Worm (Caenorhabditis elegans) whole organism, L2 larva: ENCODE measurements around the gene srbc-56.

Source experiments
- C34F6.9 ChIP-seq: fragments of 150-350 bp; optimal IDR thresholded peaks from 2 replicates; lab custom pipeline; 2014; ENCODE audit warnings: missing biosample characterization, missing genetic modification characterization
- F13H6.1 ChIP-seq: sonication (generic microtip); optimal IDR thresholded peaks from 2 replicates; lab custom pipeline; 2016; ENCODE audit warnings: missing genetic modification characterization, missing compliant biosample characterization
- ZK546.5 ChIP-seq: sonication (generic microtip); optimal IDR thresholded peaks from 2 replicates; lab custom pipeline; 2017; ENCODE audit warnings: missing biosample characterization, missing genetic modification characterization
- alr-1 ChIP-seq: fragments of 150-350 bp; optimal IDR thresholded peaks from 2 replicates; lab custom pipeline; 2014; ENCODE audit warnings: missing biosample characterization, missing genetic modification characterization
- aly-2 ChIP-seq: fragments of 150-350 bp; optimal IDR thresholded peaks from 2 replicates; lab custom pipeline; 2014; ENCODE audit warnings: missing biosample characterization, missing genetic modification characterization
- ama-1 ChIP-seq: fragments of 150-350 bp; optimal IDR thresholded peaks from 2 replicates; lab custom pipeline; 2018; ENCODE audit warnings: inconsistent platforms
- blmp-1 ChIP-seq: sonication (generic microtip); optimal IDR thresholded peaks from 2 replicates; lab custom pipeline; 2017; ENCODE audit warnings: missing genetic modification characterization, mild to moderate bottlenecking, missing compliant biosample characterization, antibody characterized with exemption, moderate library complexity; ENCODE audit not compliant: insufficient read depth
- ceh-82 ChIP-seq: fragments of 150-350 bp; optimal IDR thresholded peaks from 2 replicates; lab custom pipeline; 2014; ENCODE audit warnings: missing biosample characterization, missing genetic modification characterization
- crh-2 ChIP-seq: sonication (generic microtip); optimal IDR thresholded peaks from 2 replicates; lab custom pipeline; 2017; ENCODE audit warnings: missing biosample characterization, missing genetic modification characterization
- dmd-4 ChIP-seq: sonication (generic microtip); optimal IDR thresholded peaks from 2 replicates; lab custom pipeline; 2017; ENCODE audit warnings: missing biosample characterization, missing genetic modification characterization
- egl-27 ChIP-seq: sonication (generic microtip); optimal IDR thresholded peaks from 3 replicates; lab custom pipeline; 2017; ENCODE audit warnings: missing biosample characterization, missing genetic modification reagents, missing genetic modification characterization
- elt-1 ChIP-seq: fragments of 150-350 bp; optimal IDR thresholded peaks from 2 replicates; lab custom pipeline; 2014; ENCODE audit warnings: missing biosample characterization, missing genetic modification characterization
- elt-3 ChIP-seq: sonication (generic microtip); optimal IDR thresholded peaks from 2 replicates; lab custom pipeline; 2017; ENCODE audit warnings: missing biosample characterization, missing genetic modification characterization
- fos-1 ChIP-seq: fragments of 150-350 bp; optimal IDR thresholded peaks from 2 replicates; lab custom pipeline; 2014; ENCODE audit warnings: missing biosample characterization, missing genetic modification characterization
- lin-11 ChIP-seq: fragments of 150-350 bp; sonication (generic microtip); optimal IDR thresholded peaks from 2 replicates; lab custom pipeline; 2014; ENCODE audit warnings: missing biosample characterization, missing genetic modification characterization, inconsistent platforms, mixed read lengths
- lin-13 ChIP-seq: fragments of 150-350 bp; optimal IDR thresholded peaks from 2 replicates; lab custom pipeline; 2014; ENCODE audit warnings: missing biosample characterization, missing genetic modification reagents, missing genetic modification characterization
- lin-39 ChIP-seq: fragments of 150-350 bp; optimal IDR thresholded peaks from 2 replicates; lab custom pipeline; 2014; ENCODE audit warnings: missing biosample characterization, missing genetic modification reagents, missing genetic modification characterization
- mab-5 ChIP-seq: fragments of 150-350 bp; optimal IDR thresholded peaks from 2 replicates; lab custom pipeline; 2014; ENCODE audit warnings: missing biosample characterization, missing genetic modification characterization
- mdl-1 ChIP-seq, 2 experiments: fragments of 150-350 bp in 1 of 2; sonication (generic microtip) in 1 of 2; optimal IDR thresholded peaks; 2 replicates each; lab custom pipeline; 2017; ENCODE audit warnings: missing biosample characterization in 2 of 2, missing genetic modification characterization in 2 of 2
- nhr-11 ChIP-seq: fragments of 150-350 bp; optimal IDR thresholded peaks from 2 replicates; lab custom pipeline; 2014; ENCODE audit warnings: missing biosample characterization, missing genetic modification characterization
- nhr-12 ChIP-seq: fragments of 150-350 bp; optimal IDR thresholded peaks from 2 replicates; lab custom pipeline; 2014; ENCODE audit warnings: missing biosample characterization, missing genetic modification characterization
- nhr-23 ChIP-seq: fragments of 150-350 bp; optimal IDR thresholded peaks from 2 replicates; lab custom pipeline; 2014; ENCODE audit warnings: missing biosample characterization, missing genetic modification reagents, missing genetic modification characterization
- nhr-237 ChIP-seq: fragments of 150-350 bp; optimal IDR thresholded peaks from 2 replicates; lab custom pipeline; 2014; ENCODE audit warnings: missing biosample characterization, missing genetic modification characterization
- nhr-6 ChIP-seq: fragments of 150-350 bp; optimal IDR thresholded peaks from 2 replicates; lab custom pipeline; 2014; ENCODE audit warnings: missing biosample characterization, missing genetic modification characterization
- nhr-77 ChIP-seq: fragments of 150-350 bp; optimal IDR thresholded peaks from 2 replicates; lab custom pipeline; 2014; ENCODE audit warnings: missing biosample characterization, missing genetic modification characterization
- sem-4 ChIP-seq: fragments of 150-350 bp; optimal IDR thresholded peaks from 2 replicates; lab custom pipeline; 2014; ENCODE audit warnings: missing biosample characterization, missing genetic modification reagents, missing genetic modification characterization
- sma-3 ChIP-seq: sonication (generic microtip); optimal IDR thresholded peaks from 2 replicates; lab custom pipeline; 2016; ENCODE audit warnings: missing genetic modification reagents, missing genetic modification characterization, missing compliant biosample characterization
- snpc-4 ChIP-seq: fragments of 150-350 bp; optimal IDR thresholded peaks from 2 replicates; lab custom pipeline; 2014; ENCODE audit warnings: missing biosample characterization, missing genetic modification characterization
- unc-55 ChIP-seq: fragments of 150-350 bp; sonication (generic microtip); optimal IDR thresholded peaks from 3 replicates; lab custom pipeline; 2014; ENCODE audit warnings: missing biosample characterization, missing genetic modification reagents, missing genetic modification characterization
- unc-62 ChIP-seq: fragments of 150-350 bp; optimal IDR thresholded peaks from 2 replicates; lab custom pipeline; 2014; ENCODE audit warnings: missing biosample characterization, missing genetic modification reagents, missing genetic modification characterization
- ztf-11 ChIP-seq: sonication (generic microtip); optimal IDR thresholded peaks from 2 replicates; lab custom pipeline; 2017; ENCODE audit warnings: missing biosample characterization, missing genetic modification characterization
- ztf-4 ChIP-seq: fragments of 150-350 bp; optimal IDR thresholded peaks from 2 replicates; lab custom pipeline; 2014; ENCODE audit warnings: missing biosample characterization, missing genetic modification characterization

The srbc-56 gene

DNA sequence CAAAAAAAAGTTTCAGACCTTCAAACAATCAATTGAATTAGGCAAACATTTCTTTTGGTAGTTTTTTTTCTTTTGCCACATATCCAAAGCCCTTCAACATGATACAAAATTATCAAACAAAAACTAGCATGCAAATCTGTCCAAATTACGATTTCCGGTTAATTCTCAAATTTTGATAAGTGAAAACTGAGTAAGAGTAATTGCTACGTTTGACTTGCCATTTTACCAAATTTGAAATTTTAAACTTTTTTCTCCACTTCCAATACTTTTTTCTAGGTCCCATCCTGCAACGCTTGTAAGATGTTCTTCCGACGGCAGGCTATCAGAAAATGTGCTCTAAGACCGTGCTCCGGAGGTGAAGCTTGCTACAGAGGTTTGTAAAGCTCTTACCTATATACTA, 35.4 kb downstream of the srbc-56 start, which contains the start of gene nhr-223:
nhr-223 (plus strand) TSS at position 301 of the 400 bp plus-strand sequence.
- TF ChIP-seq ztf-4 (tag; lab: Kevin White, UChicago) (no peak), ceh-82 (tag; lab: Kevin White, UChicago) (no peak), nhr-23 (tag; lab: Kevin White, UChicago) (no peak), nhr-12 (tag; lab: Kevin White, UChicago) (no peak), aly-2 (tag; lab: Kevin White, UChicago) (no peak), elt-3 (tag; lab: Kevin White, UChicago) (no peak), sma-3 (GFP tag; lab: Kevin White, UChicago) (no peak), mab-5 (tag; lab: Kevin White, UChicago) (no peak), lin-39 (tag; lab: Kevin White, UChicago) (no peak), ama-1 (lab: Kevin White, UChicago) (no peak), C34F6.9 (tag; lab: Kevin White, UChicago) (no peak), nhr-11 (tag; lab: Kevin White, UChicago) (no peak), sem-4 (tag; lab: Kevin White, UChicago) (no peak), lin-11 (no peak), unc-55 (GFP tag; lab: Kevin White, UChicago) (no peak), ZK546.5 (tag; lab: Kevin White, UChicago) (no peak), fos-1 (tag; lab: Kevin White, UChicago) (no peak), nhr-237 (tag; lab: Kevin White, UChicago) (no peak)

- no peak for TF ChIP-seq ztf-11 (tag; lab: Kevin White, UChicago)
- no peak for TF ChIP-seq F13H6.1 (tag; lab: Kevin White, UChicago)
Observed at ce11 chrV:15793270-15793669, 38.2 kb downstream of the srbc-56 start, which contains the start of gene T26E4.7. T26E4.7 (plus strand) TSS chrV:15793570.

ce11 chrV:15792409-15792808, 39.1 kb downstream of the srbc-56 start, which contains the start of gene T26E4.4:
T26E4.4 (minus strand) TSS chrV:15792509.
- no peak for TF ChIP-seq unc-62 (GFP tag; lab: Kevin White, UChicago)
- no peak for TF ChIP-seq ama-1 (lab: Kevin White, UChicago)
- TF ChIP-seq nhr-77 (tag; lab: Kevin White, UChicago): no peak
- no peak for TF ChIP-seq crh-2 (tag; lab: Kevin White, UChicago)
- no peak for TF ChIP-seq elt-3 (tag; lab: Kevin White, UChicago)
- TF ChIP-seq blmp-1 (tag; lab: Kevin White, UChicago): no peak
- TF ChIP-seq C34F6.9 (tag; lab: Kevin White, UChicago): no peak

DNA sequence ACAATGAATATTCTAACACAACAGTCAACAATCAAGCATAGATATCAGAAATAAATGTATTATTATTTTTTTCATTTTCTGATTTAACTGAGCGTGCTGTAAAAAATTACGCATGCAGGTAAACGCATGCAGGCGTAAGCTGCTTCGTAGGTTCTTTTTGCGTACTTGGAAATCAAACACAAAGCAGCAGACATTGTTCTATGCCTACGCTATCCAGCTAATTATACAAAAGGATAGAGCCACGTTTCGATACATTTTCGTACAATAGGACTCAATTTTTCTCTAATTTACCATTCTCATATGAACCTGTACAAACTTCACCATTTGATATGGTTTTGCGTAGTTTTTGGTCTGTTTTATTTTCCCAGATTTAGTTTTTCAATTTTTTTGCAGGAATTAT, 49.0 kb downstream of the srbc-56 start, which contains the start of gene T26E4.3:
T26E4.3 (plus strand) TSS at position 301 of the 400 bp plus-strand sequence.
- no peak for TF ChIP-seq ztf-11 (tag; lab: Kevin White, UChicago)
- no peak for TF ChIP-seq lin-13 (GFP tag; lab: Kevin White, UChicago)
- no peak for TF ChIP-seq elt-1
- TF ChIP-seq unc-62 (GFP tag; lab: Kevin White, UChicago): no peak
- TF ChIP-seq aly-2 (tag; lab: Kevin White, UChicago): no peak
- no peak for TF ChIP-seq ztf-4 (tag; lab: Kevin White, UChicago)
- TF ChIP-seq nhr-6 (tag; lab: Kevin White, UChicago): no peak
- TF ChIP-seq mab-5 (tag; lab: Kevin White, UChicago): no peak
- no peak for TF ChIP-seq fos-1 (tag; lab: Kevin White, UChicago)
- no peak for TF ChIP-seq ZK546.5 (tag; lab: Kevin White, UChicago)
- TF ChIP-seq alr-1 (tag; lab: Kevin White, UChicago): no peak
- TF ChIP-seq, all 48 proteins: peak for 0

DNA sequence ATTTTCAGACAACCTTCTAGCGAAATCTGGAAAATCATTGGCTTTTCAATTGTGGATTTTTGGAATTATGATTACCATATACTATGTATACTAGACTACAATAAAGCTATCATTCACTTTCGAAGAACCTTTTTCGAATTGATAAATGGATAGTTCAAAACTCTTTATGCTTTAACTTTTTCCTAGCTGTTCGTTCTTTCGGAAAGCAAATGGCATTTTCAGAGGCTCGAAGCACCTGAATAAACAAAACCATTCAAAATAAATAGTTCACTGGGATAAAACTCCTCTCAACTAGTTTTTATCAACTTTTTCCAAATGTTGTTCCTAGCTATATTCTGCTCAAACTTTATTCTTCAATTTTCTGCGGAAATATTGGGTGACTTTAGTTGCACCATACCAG, 50.4 kb downstream of the srbc-56 start, which contains the start of gene T26E4.2:
T26E4.2 (plus strand) TSS at position 301 of the 400 bp plus-strand sequence.
- TF ChIP-seq nhr-77 (tag; lab: Kevin White, UChicago) (no peak), ama-1 (lab: Kevin White, UChicago) (no peak), egl-27 (no peak), lin-11 (no peak), dmd-4 (tag; lab: Kevin White, UChicago) (no peak), nhr-237 (tag; lab: Kevin White, UChicago) (no peak), C34F6.9 (tag; lab: Kevin White, UChicago) (no peak), elt-3 (tag; lab: Kevin White, UChicago) (no peak), ZK546.5 (tag; lab: Kevin White, UChicago) (no peak), elt-1 (no peak), unc-62 (GFP tag; lab: Kevin White, UChicago) (no peak), ztf-11 (tag; lab: Kevin White, UChicago) (no peak), nhr-6 (tag; lab: Kevin White, UChicago) (no peak), mab-5 (tag; lab: Kevin White, UChicago) (no peak), mdl-1 (tag; optimal IDR thresholded peaks at IDR 0.05; lab: Kevin White, UChicago) (no peak), snpc-4 (tag; lab: Kevin White, UChicago) (no peak)
